Worm (Caenorhabditis elegans) whole organism, mixed stage, embryonic: Measurements from ENCODE around the gene C36B7.1.

Experiments
- M03D4.4 ChIP-seq: sonication (generic microtip); optimal IDR thresholded peaks from 2 replicates; lab custom pipeline; 2017; ENCODE audit warnings: mild to moderate bottlenecking, missing genetic modification characterization, missing compliant biosample characterization
- bed-3 ChIP-seq: fragments of 200-800 bp; sonication (Bioruptor generic); optimal IDR thresholded peaks from 3 replicates; lab custom pipeline; 2018; ENCODE audit warnings: mild to moderate bottlenecking, missing genetic modification characterization, moderate library complexity, missing compliant biosample characterization
- blmp-1 ChIP-seq: fragments of 150-350 bp; optimal IDR thresholded peaks from 2 replicates; lab custom pipeline; 2014; ENCODE audit warnings: missing biosample characterization, missing genetic modification characterization
- ceh-39 ChIP-seq: fragments of 150-350 bp; optimal IDR thresholded peaks from 2 replicates; lab custom pipeline; 2014; ENCODE audit warnings: missing biosample characterization, missing genetic modification characterization
- ceh-43 ChIP-seq: fragments of 200-800 bp; sonication (Bioruptor generic); optimal IDR thresholded peaks from 2 replicates; lab custom pipeline; 2018; ENCODE audit warnings: mild to moderate bottlenecking, missing genetic modification characterization, moderate library complexity, missing compliant biosample characterization
- ceh-83 ChIP-seq: fragments of 200-800 bp; sonication (Bioruptor generic); optimal IDR thresholded peaks from 2 replicates; lab custom pipeline; 2018; ENCODE audit warnings: mild to moderate bottlenecking, missing genetic modification characterization, missing compliant biosample characterization
- ces-1 ChIP-seq: fragments of 150-350 bp; optimal IDR thresholded peaks from 2 replicates; lab custom pipeline; 2014; ENCODE audit warnings: missing biosample characterization, missing genetic modification reagents, missing genetic modification characterization
- cnd-1 ChIP-seq: fragments of 200-800 bp; sonication (Bioruptor generic); optimal IDR thresholded peaks from 2 replicates; lab custom pipeline; 2018; ENCODE audit warnings: mild to moderate bottlenecking, missing genetic modification characterization, missing compliant biosample characterization
- drap-1 ChIP-seq: fragments of 200-800 bp; sonication (Bioruptor generic); optimal IDR thresholded peaks from 3 replicates; lab custom pipeline; 2018; ENCODE audit warnings: mild to moderate bottlenecking, missing genetic modification characterization, missing compliant biosample characterization
- elt-1 ChIP-seq: sonication (generic microtip); optimal IDR thresholded peaks from 2 replicates; lab custom pipeline; 2017; ENCODE audit warnings: missing genetic modification characterization, mild to moderate bottlenecking, missing compliant biosample characterization, antibody characterized with exemption, moderate library complexity, borderline replicate concordance; ENCODE audit not compliant: insufficient read depth
- elt-3 ChIP-seq: fragments of 150-350 bp; optimal IDR thresholded peaks from 2 replicates; lab custom pipeline; 2014; ENCODE audit warnings: missing biosample characterization, missing genetic modification characterization
- flh-1 ChIP-seq: fragments of 200-800 bp; sonication (Bioruptor generic); optimal IDR thresholded peaks from 2 replicates; lab custom pipeline; 2018; ENCODE audit warnings: mild to moderate bottlenecking, missing genetic modification characterization, moderate library complexity, missing compliant biosample characterization
- ham-2 ChIP-seq: fragments of 200-800 bp; sonication (Bioruptor generic); optimal IDR thresholded peaks from 2 replicates; lab custom pipeline; 2018; ENCODE audit warnings: mild to moderate bottlenecking, missing genetic modification characterization, missing compliant biosample characterization
- hlh-1 ChIP-seq: fragments of 150-350 bp; optimal IDR thresholded peaks from 2 replicates; lab custom pipeline; 2014; ENCODE audit warnings: missing biosample characterization, missing genetic modification reagents, missing genetic modification characterization
- lin-13 ChIP-seq: fragments of 150-350 bp; optimal IDR thresholded peaks from 2 replicates; lab custom pipeline; 2014; ENCODE audit warnings: missing biosample characterization, missing genetic modification characterization
- lin-32 ChIP-seq: fragments of 200-800 bp; sonication (Bioruptor generic); optimal IDR thresholded peaks from 2 replicates; lab custom pipeline; 2018; ENCODE audit warnings: mild to moderate bottlenecking, missing genetic modification characterization, missing compliant biosample characterization
- lsy-2 ChIP-seq: fragments of 150-350 bp; optimal IDR thresholded peaks from 2 replicates; lab custom pipeline; 2014; ENCODE audit warnings: missing biosample characterization, missing genetic modification characterization
- mab-5 ChIP-seq: fragments of 150-350 bp; optimal IDR thresholded peaks from 2 replicates; lab custom pipeline; 2014; ENCODE audit warnings: missing biosample characterization, missing genetic modification characterization
- mep-1 ChIP-seq: fragments of 150-350 bp; optimal IDR thresholded peaks from 2 replicates; lab custom pipeline; 2017; ENCODE audit warnings: missing biosample characterization, missing genetic modification reagents, missing genetic modification characterization, inconsistent platforms
- mls-2 ChIP-seq: sonication (generic microtip); optimal IDR thresholded peaks from 2 replicates; lab custom pipeline; 2016; ENCODE audit warnings: mild to moderate bottlenecking, missing genetic modification characterization, moderate library complexity, missing compliant biosample characterization
- nhr-12 ChIP-seq: fragments of 150-350 bp; optimal IDR thresholded peaks from 2 replicates; lab custom pipeline; 2014; ENCODE audit warnings: missing biosample characterization, missing genetic modification characterization
- nhr-2 ChIP-seq: fragments of 150-350 bp; optimal IDR thresholded peaks from 2 replicates; lab custom pipeline; 2014; ENCODE audit warnings: missing biosample characterization, missing genetic modification characterization
- nhr-237 ChIP-seq: fragments of 150-350 bp; optimal IDR thresholded peaks from 2 replicates; lab custom pipeline; 2014; ENCODE audit warnings: missing biosample characterization, missing genetic modification characterization
- nhr-28 ChIP-seq: fragments of 150-350 bp; optimal IDR thresholded peaks from 2 replicates; lab custom pipeline; 2014; ENCODE audit warnings: missing biosample characterization, missing genetic modification characterization
- nhr-76 ChIP-seq: sonication (generic microtip); optimal IDR thresholded peaks from 2 replicates; lab custom pipeline; 2017; ENCODE audit warnings: missing biosample characterization, missing genetic modification characterization
- pha-4 ChIP-seq: fragments of 150-350 bp; optimal IDR thresholded peaks from 2 replicates; lab custom pipeline; 2018; ENCODE audit warnings: missing biosample characterization, missing genetic modification reagents, missing genetic modification characterization
- sem-2 ChIP-seq: fragments of 200-800 bp; sonication (Bioruptor generic); optimal IDR thresholded peaks from 2 replicates; lab custom pipeline; 2018; ENCODE audit warnings: mild to moderate bottlenecking, missing genetic modification characterization, missing compliant biosample characterization
- snpc-4 ChIP-seq: fragments of 150-350 bp; optimal IDR thresholded peaks from 2 replicates; lab custom pipeline; 2014; ENCODE audit warnings: missing biosample characterization, missing genetic modification characterization
- sptf-1 ChIP-seq: sonication (generic microtip); optimal IDR thresholded peaks from 2 replicates; lab custom pipeline; 2017; ENCODE audit warnings: mild to moderate bottlenecking, missing genetic modification characterization, moderate library complexity, missing compliant biosample characterization
- tbx-8 ChIP-seq: fragments of 200-800 bp; sonication (Bioruptor generic); optimal IDR thresholded peaks from 2 replicates; lab custom pipeline; 2018; ENCODE audit warnings: mild to moderate bottlenecking, missing genetic modification characterization, moderate library complexity, missing compliant biosample characterization
- unc-120 ChIP-seq: sonication (generic microtip); optimal IDR thresholded peaks from 2 replicates; lab custom pipeline; 2017; ENCODE audit warnings: missing genetic modification characterization, missing compliant biosample characterization; ENCODE audit not compliant: poor library complexity, severe bottlenecking
- unc-39 ChIP-seq: fragments of 150-350 bp; optimal IDR thresholded peaks from 2 replicates; lab custom pipeline; 2014; ENCODE audit warnings: missing biosample characterization, missing genetic modification characterization
- unc-62 ChIP-seq: fragments of 150-350 bp; optimal IDR thresholded peaks from 2 replicates; lab custom pipeline; 2014; ENCODE audit warnings: missing biosample characterization, missing genetic modification reagents, missing genetic modification characterization
- zip-8 ChIP-seq: fragments of 150-350 bp; optimal IDR thresholded peaks from 2 replicates; lab custom pipeline; 2014; ENCODE audit warnings: missing biosample characterization, missing genetic modification characterization
- ztf-11 ChIP-seq: fragments of 150-350 bp; optimal IDR thresholded peaks from 2 replicates; lab custom pipeline; 2014; ENCODE audit warnings: missing biosample characterization, missing genetic modification characterization

The C36B7.1 gene

DNA sequence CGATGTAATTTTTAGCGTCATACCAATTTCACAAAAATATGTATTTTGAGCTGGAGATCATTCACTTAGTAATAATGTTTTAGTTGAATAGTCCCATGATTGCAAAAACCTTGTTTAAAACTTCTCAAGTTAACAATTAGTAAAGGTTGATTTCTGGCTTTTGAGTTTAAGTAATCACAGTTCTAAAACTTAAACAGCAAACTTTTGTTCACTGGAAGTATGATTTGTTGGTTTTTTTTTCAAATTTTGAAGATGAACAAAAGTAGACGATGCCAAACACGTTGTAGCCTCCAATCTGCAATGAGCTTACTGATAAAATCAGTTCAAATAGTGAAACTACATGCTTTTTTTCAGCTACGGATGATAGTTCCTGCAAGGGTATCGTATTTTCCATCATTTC, at the start of gene C36B7.1:
Gene C36B7.1 (plus strand): TSS at position 301 of the 400 bp plus-strand sequence.
- TF ChIP-seq lin-32 = no peak
- TF ChIP-seq unc-62 = no peak
- TF ChIP-seq bed-3 (GFP tag; lab: Kevin White, UChicago) = no peak
- TF ChIP-seq ces-1 = no peak
- TF ChIP-seq drap-1 (GFP tag; lab: Kevin White, UChicago) = no peak
- TF ChIP-seq, all 35 proteins: peak for 0

ce11 chrX:7063236-7063635, 49.5 kb upstream of the C36B7.1 start, which contains the start of gene B0403.3:
Gene B0403.3, minus strand, starts transcription at chrX:7063336.
- TF ChIP-seq elt-3 = no peak

DNA sequence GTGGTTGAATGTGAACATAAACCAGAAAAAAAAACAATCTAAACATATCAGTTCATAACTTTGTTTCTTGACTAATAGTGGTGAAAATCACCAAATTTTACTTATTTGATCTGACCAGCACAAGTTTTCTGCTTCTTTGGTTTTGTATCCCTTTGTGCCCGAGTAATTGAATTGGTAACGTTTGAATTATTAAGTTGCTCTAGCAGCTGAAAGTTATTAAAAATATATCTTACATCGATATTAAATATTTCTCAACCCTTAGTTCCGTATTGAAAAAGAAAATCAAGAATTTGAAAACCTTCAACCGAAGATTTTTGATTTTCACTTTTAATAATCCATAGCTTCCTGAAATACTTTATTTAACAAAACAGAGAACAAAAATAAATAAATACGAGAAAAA, 46.7 kb upstream of the C36B7.1 start:
- TF ChIP-seq tbx-8 (GFP tag; lab: Kevin White, UChicago) = no peak
- TF ChIP-seq ham-2 (GFP tag; lab: Kevin White, UChicago) = no peak
- no peak for TF ChIP-seq ztf-11 (tag; lab: Kevin White, UChicago)

DNA sequence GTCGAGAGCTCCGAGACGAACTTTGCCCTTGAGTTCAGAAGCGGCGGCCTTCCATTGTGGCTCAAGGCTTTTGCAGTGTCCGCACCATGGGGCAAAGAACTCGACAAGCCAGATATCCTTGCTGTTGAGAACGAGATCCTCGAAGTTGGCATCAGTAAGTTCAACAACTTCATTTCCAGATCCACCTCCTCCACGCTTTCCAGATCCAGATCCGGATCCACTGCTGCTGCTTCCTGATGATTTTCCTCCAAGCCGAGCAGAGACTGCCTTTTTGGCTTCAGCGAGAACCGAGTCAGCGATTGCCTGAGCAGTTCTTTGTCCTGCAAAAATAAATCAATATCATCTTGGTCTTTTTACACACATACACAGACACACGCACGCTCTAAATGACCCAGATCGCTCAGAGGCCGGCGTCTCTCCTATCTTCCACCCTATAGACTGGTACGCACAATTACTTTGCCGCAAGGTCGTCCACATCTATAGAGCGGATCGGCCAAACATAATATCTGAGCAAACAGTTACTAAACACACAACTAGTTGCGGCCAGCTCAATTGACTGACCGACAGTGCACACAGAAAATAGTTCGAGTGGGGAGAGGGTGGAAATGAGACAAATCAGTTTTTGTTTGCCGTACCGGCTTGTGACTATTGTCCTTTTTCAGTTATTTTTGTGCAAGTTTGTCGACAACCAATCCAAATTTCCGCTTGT, 45.3 kb upstream of the C36B7.1 start:
- TF ChIP-seq ceh-43 (GFP tag; lab: Kevin White, UChicago) = no peak
- TF ChIP-seq nhr-2 (tag; lab: Kevin White, UChicago) = peak; percentile 41
- TF ChIP-seq tbx-8 (GFP tag; lab: Kevin White, UChicago) = no peak
- TF ChIP-seq bed-3 (GFP tag; lab: Kevin White, UChicago) = no peak
- TF ChIP-seq ham-2 (GFP tag; lab: Kevin White, UChicago) = no peak
- no peak for TF ChIP-seq mls-2 (tag; lab: Kevin White, UChicago)
- TF ChIP-seq unc-62 = no peak
- no peak for TF ChIP-seq elt-3
- no peak for TF ChIP-seq lin-32
- no peak for TF ChIP-seq mep-1 (tag; lab: Kevin White, UChicago)
- no peak for TF ChIP-seq mab-5 (tag; lab: Kevin White, UChicago)
- TF ChIP-seq pha-4 (tag; lab: Kevin White, UChicago) = peak; percentile 27
- no peak for TF ChIP-seq drap-1 (GFP tag; lab: Kevin White, UChicago)
- TF ChIP-seq ceh-39 = no peak
- no peak for TF ChIP-seq elt-1 (tag; lab: Kevin White, UChicago)
- TF ChIP-seq ztf-11 (tag; lab: Kevin White, UChicago) = no peak

- TF ChIP-seq bed-3 (GFP tag; lab: Kevin White, UChicago) = no peak
- no peak for TF ChIP-seq nhr-28 (tag; lab: Kevin White, UChicago)
- TF ChIP-seq unc-62 = peak; percentile 41
- TF ChIP-seq tbx-8 (GFP tag; lab: Kevin White, UChicago) = no peak
- TF ChIP-seq ces-1 = peak; percentile 54
- peak; percentile 81 for TF ChIP-seq pha-4 (tag; lab: Kevin White, UChicago)
- no peak for TF ChIP-seq flh-1 (GFP tag; lab: Kevin White, UChicago)
- TF ChIP-seq mep-1 (tag; lab: Kevin White, UChicago) = peak; percentile 88
- TF ChIP-seq hlh-1 (tag; lab: Kevin White, UChicago) = no peak
- TF ChIP-seq M03D4.4 = no peak
- peak; percentile 73 for TF ChIP-seq sptf-1 (tag; lab: Kevin White, UChicago)
- no peak for TF ChIP-seq sem-2 (GFP tag; lab: Kevin White, UChicago)
- TF ChIP-seq lsy-2 (tag; lab: Kevin White, UChicago) = peak; percentile 86
- no peak for TF ChIP-seq elt-3
- no peak for TF ChIP-seq nhr-12 (tag; lab: Kevin White, UChicago)
- TF ChIP-seq ham-2 (GFP tag; lab: Kevin White, UChicago) = no peak
- peak; percentile 71 for TF ChIP-seq lin-13 (tag; lab: Kevin White, UChicago)
- no peak for TF ChIP-seq ceh-43 (GFP tag; lab: Kevin White, UChicago)
- TF ChIP-seq nhr-76 (tag; lab: Kevin White, UChicago) = no peak
- no peak for TF ChIP-seq snpc-4 (tag; lab: Kevin White, UChicago)
- TF ChIP-seq ceh-83 (GFP tag; lab: Kevin White, UChicago) = peak; percentile 36
- peak; percentile 71 for TF ChIP-seq ceh-39
- peak; percentile 24 for TF ChIP-seq drap-1 (GFP tag; lab: Kevin White, UChicago)
- no peak for TF ChIP-seq lin-32
- peak; percentile 14 for TF ChIP-seq unc-120 (tag; lab: Kevin White, UChicago)
- TF ChIP-seq mls-2 (tag; lab: Kevin White, UChicago) = peak; percentile 7
- no peak for TF ChIP-seq blmp-1 (tag; lab: Kevin White, UChicago)
- no peak for TF ChIP-seq zip-8
- no peak for TF ChIP-seq elt-1 (tag; lab: Kevin White, UChicago)
- TF ChIP-seq mab-5 (tag; lab: Kevin White, UChicago) = no peak
- TF ChIP-seq ztf-11 (tag; lab: Kevin White, UChicago) = peak; percentile 29
- no peak for TF ChIP-seq unc-39 (tag; lab: Kevin White, UChicago)
- peak; percentile 52 for TF ChIP-seq nhr-2 (tag; lab: Kevin White, UChicago)
- TF ChIP-seq nhr-237 (tag; lab: Kevin White, UChicago) = peak; percentile 45
- peak; percentile 4 for TF ChIP-seq cnd-1 (tag; lab: Kevin White, UChicago)
- TF ChIP-seq, all 35 proteins: peak for 16
These were observed 44.3 kb upstream of the C36B7.1 start, which contains the start of gene pdi-6 for ce11 chrX:7068400-7068799. Gene pdi-6, minus strand, starts transcription at chrX:7068563.
